Fruit fly (Drosophila melanogaster) whole organism, prepupa: ENCODE measurements around the gene RhoL.
A peak's percentile ranks its signal among the peaks of the same experiment; 100 is the strongest.

Source experiments
- CG10631 ChIP-seq: fragments of 200-800 bp; sonication (Bioruptor generic); optimal IDR thresholded peaks from 2 replicates; lab custom pipeline; 2016; ENCODE audit warnings: missing biosample characterization, missing genetic modification characterization
- CG11294 ChIP-seq: fragments of 200-800 bp; sonication (Bioruptor generic); IDR thresholded peaks from 2 replicates; pipeline ENCODE4 v1.3.6; 2022; ENCODE audit warnings: missing biosample characterization, missing genetic modification characterization
- CG11762 ChIP-seq: fragments of 200-800 bp; sonication (Bioruptor generic); optimal IDR thresholded peaks from 3 replicates; lab custom pipeline; 2016; ENCODE audit warnings: missing biosample characterization, missing genetic modification characterization; ENCODE audit not compliant: insufficient read depth
- CG15336 ChIP-seq: fragments of 200-800 bp; sonication (Bioruptor generic); IDR thresholded peaks from 2 replicates; pipeline ENCODE4 v1.3.6; 2022; ENCODE audit warnings: missing biosample characterization, missing genetic modification characterization
- CG1621 ChIP-seq: fragments of 200-800 bp; sonication (Bioruptor generic); optimal IDR thresholded peaks from 3 replicates; lab custom pipeline; 2018; ENCODE audit warnings: missing biosample characterization, mild to moderate bottlenecking, missing genetic modification characterization
- CG16779 ChIP-seq: fragments of 200-800 bp; sonication (Bioruptor generic); optimal IDR thresholded peaks from 3 replicates; lab custom pipeline; 2017; ENCODE audit warnings: missing biosample characterization, mild to moderate bottlenecking, missing genetic modification characterization
- CG3032 ChIP-seq: fragments of 200-800 bp; optimal IDR thresholded peaks from 2 replicates; lab custom pipeline; 2019; ENCODE audit warnings: missing biosample characterization, mild to moderate bottlenecking, missing genetic modification characterization, moderate library complexity
- CG32006 ChIP-seq: fragments of 200-800 bp; sonication (Bioruptor generic); optimal IDR thresholded peaks from 3 replicates; lab custom pipeline; 2017; ENCODE audit warnings: missing biosample characterization, mild to moderate bottlenecking, missing genetic modification characterization
- CG34406 ChIP-seq: fragments of 200-800 bp; sonication (Bioruptor generic); optimal IDR thresholded peaks from 3 replicates; lab custom pipeline; 2016; ENCODE audit warnings: missing biosample characterization, missing genetic modification characterization
- CG4318 ChIP-seq: fragments of 200-800 bp; sonication (Bioruptor generic); optimal IDR thresholded peaks from 3 replicates; lab custom pipeline; 2017; ENCODE audit warnings: missing biosample characterization, mild to moderate bottlenecking, missing genetic modification characterization
- CG6163 ChIP-seq: fragments of 200-800 bp; sonication (Bioruptor generic); IDR thresholded peaks from 3 replicates; pipeline ENCODE4 v1.3.6; 2022; ENCODE audit warnings: missing biosample characterization, missing genetic modification characterization
- CG6792 ChIP-seq: fragments of 200-800 bp; sonication (Bioruptor generic); optimal IDR thresholded peaks from 3 replicates; lab custom pipeline; 2016; ENCODE audit warnings: missing biosample characterization, missing genetic modification characterization
- CG6854 ChIP-seq: fragments of 200-800 bp; sonication (Bioruptor generic); optimal IDR thresholded peaks from 2 replicates; lab custom pipeline; 2017; ENCODE audit warnings: missing biosample characterization, mild to moderate bottlenecking, missing genetic modification characterization
- CG8119 ChIP-seq: fragments of 200-800 bp; sonication (Bioruptor generic); IDR thresholded peaks from 3 replicates; pipeline ENCODE4 v1.3.6; 2022; ENCODE audit warnings: missing biosample characterization, missing genetic modification characterization
- CG8319 ChIP-seq: fragments of 200-800 bp; sonication (Bioruptor generic); optimal IDR thresholded peaks from 3 replicates; lab custom pipeline; 2016; ENCODE audit warnings: missing biosample characterization, missing genetic modification characterization
- CG8632 ChIP-seq: fragments of 200-800 bp; sonication (Bioruptor generic); optimal IDR thresholded peaks from 3 replicates; lab custom pipeline; 2016; ENCODE audit warnings: missing biosample characterization, missing genetic modification characterization
- CG9139 ChIP-seq: fragments of 200-800 bp; sonication (Bioruptor generic); optimal IDR thresholded peaks from 3 replicates; lab custom pipeline; 2017; ENCODE audit warnings: missing biosample characterization, mild to moderate bottlenecking, missing genetic modification characterization
- Eip78C ChIP-seq: fragments of 200-800 bp; sonication (Bioruptor generic); peaks from one replicate; lab custom pipeline; 2016; ENCODE audit warnings: missing biosample characterization, missing genetic modification characterization
- Eip93F ChIP-seq: fragments of 200-800 bp; sonication (Bioruptor generic); optimal IDR thresholded peaks from 2 replicates; lab custom pipeline; 2016; ENCODE audit warnings: missing biosample characterization, mild to moderate bottlenecking, missing genetic modification characterization
- Met ChIP-seq: fragments of 200-800 bp; sonication (Bioruptor generic); optimal IDR thresholded peaks from 3 replicates; lab custom pipeline; 2016; ENCODE audit warnings: missing biosample characterization, missing genetic modification characterization
- Sox15 ChIP-seq: fragments of 200-800 bp; sonication (Bioruptor generic); optimal IDR thresholded peaks from 3 replicates; lab custom pipeline; 2016; ENCODE audit warnings: missing biosample characterization, missing genetic modification characterization
- achi ChIP-seq: fragments of 200-800 bp; sonication (Bioruptor generic); optimal IDR thresholded peaks from 3 replicates; lab custom pipeline; 2016; ENCODE audit warnings: missing biosample characterization, missing genetic modification characterization
- acj6 ChIP-seq: fragments of 200-800 bp; sonication (Bioruptor generic); optimal IDR thresholded peaks from 3 replicates; lab custom pipeline; 2016; ENCODE audit warnings: missing biosample characterization, missing genetic modification characterization
- dsx ChIP-seq: fragments of 200-800 bp; optimal IDR thresholded peaks from 3 replicates; lab custom pipeline; 2019; ENCODE audit warnings: missing biosample characterization, mild to moderate bottlenecking, missing genetic modification characterization, moderate library complexity; ENCODE audit not compliant: poor library complexity, severe bottlenecking
- eg ChIP-seq: fragments of 200-800 bp; sonication (Bioruptor generic); IDR thresholded peaks from 3 replicates; pipeline ENCODE4 v1.3.6; 2022; ENCODE audit warnings: missing biosample characterization, missing genetic modification characterization
- fd59A ChIP-seq: fragments of 200-800 bp; sonication (Bioruptor generic); optimal IDR thresholded peaks from 2 replicates; lab custom pipeline; 2017; ENCODE audit warnings: missing biosample characterization, mild to moderate bottlenecking, missing genetic modification characterization, missing genetic modification reagents
- fd85E ChIP-seq: fragments of 200-800 bp; sonication (Bioruptor generic); optimal IDR thresholded peaks from 3 replicates; lab custom pipeline; 2016; ENCODE audit warnings: missing biosample characterization, missing genetic modification characterization
- fkh ChIP-seq: fragments of 200-800 bp; sonication (Bioruptor generic); optimal IDR thresholded peaks from 3 replicates; lab custom pipeline; 2017; ENCODE audit warnings: missing biosample characterization, mild to moderate bottlenecking, missing genetic modification characterization, moderate library complexity
- lz ChIP-seq: fragments of 200-800 bp; sonication (Bioruptor generic); optimal IDR thresholded peaks from 3 replicates; lab custom pipeline; 2016; ENCODE audit warnings: missing biosample characterization, missing genetic modification characterization
- pdm3 ChIP-seq: fragments of 200-800 bp; sonication (Bioruptor generic); optimal IDR thresholded peaks from 3 replicates; lab custom pipeline; 2016; ENCODE audit warnings: missing biosample characterization, missing genetic modification characterization
- salr ChIP-seq, 2 experiments: fragments of 200-800 bp; sonication (Bioruptor generic); optimal IDR thresholded peaks; 3 replicates each; lab custom pipeline; 2016 to 2018; ENCODE audit warnings: missing biosample characterization in 2 of 2, missing genetic modification characterization in 2 of 2, mild to moderate bottlenecking in 1 of 2
- ss ChIP-seq, 2 experiments: fragments of 200-800 bp; sonication (Bioruptor generic); optimal IDR thresholded peaks; 2 replicates in 1 of 2; 3 replicates in 1 of 2; lab custom pipeline; 2017 to 2018; ENCODE audit warnings: mild to moderate bottlenecking in 2 of 2, missing biosample characterization in 2 of 2, missing genetic modification characterization in 2 of 2, moderate library complexity in 1 of 2
- svp ChIP-seq: fragments of 200-800 bp; sonication (Bioruptor generic); peaks from one replicate; lab custom pipeline; 2016; ENCODE audit warnings: missing biosample characterization, missing genetic modification characterization
- topi ChIP-seq: fragments of 200-800 bp; sonication (Bioruptor generic); optimal IDR thresholded peaks from 3 replicates; lab custom pipeline; 2016; ENCODE audit warnings: missing biosample characterization, missing genetic modification characterization
- vri ChIP-seq: fragments of 200-800 bp; sonication (Bioruptor generic); optimal IDR thresholded peaks from 3 replicates; lab custom pipeline; 2016; ENCODE audit warnings: missing biosample characterization, mild to moderate bottlenecking, missing genetic modification characterization

RhoL gene

DNA sequence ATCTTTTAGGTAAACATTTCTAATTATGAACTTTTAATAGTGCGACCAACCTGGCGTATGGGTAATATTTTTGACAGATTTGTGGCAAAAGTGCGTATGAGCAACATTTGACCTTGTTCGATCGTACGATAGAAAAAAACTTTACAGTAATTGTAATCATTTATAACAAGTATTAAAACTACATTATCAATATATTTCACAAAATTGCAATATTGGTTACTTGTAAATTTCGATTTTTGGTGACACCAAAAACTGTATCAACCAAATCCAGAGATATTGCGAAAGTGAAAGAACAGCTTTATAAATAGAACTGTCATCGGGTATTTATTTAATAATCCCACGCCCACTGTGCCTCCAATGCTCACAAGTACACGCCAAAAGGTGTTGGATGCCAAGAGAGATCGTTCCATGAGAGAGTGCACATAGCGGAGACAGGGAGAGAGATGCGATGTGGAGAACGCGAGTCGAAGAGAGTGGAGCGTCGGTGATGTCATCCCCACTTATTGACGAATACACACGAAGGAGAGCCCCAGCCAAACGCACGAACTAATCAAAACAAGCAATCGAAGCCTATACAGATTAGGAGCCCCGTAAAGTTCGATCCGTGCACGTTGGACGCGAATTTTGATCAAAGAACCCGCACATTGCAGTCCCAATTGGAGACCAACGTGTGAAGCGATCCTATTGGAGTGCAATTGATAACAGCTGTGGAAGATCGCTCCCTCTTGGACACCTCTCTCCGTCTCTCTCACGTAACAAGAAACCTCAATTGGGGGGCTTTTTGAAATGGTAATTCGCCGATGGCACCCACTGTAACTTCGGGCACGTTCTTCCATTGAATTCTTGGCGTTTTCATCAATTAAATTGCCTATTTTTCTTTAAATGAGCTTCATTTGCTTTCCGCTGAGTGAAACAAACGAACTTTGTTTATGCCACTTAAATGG, 31.1 kb upstream of the RhoL start (continued):
- TF ChIP-seq topi (peak; percentile 98), pdm3 (GFP tag; lab: Kevin White, UChicago) (peak; percentile 97), Eip93F (GFP tag; lab: Kevin White, UChicago) (peak; percentile 68), CG34406 (peak; percentile 96), Eip78C (GFP tag; lab: Kevin White, UChicago) (peak; percentile 100), eg (GFP tag; lab: Robert Waterston, UW) (peak; percentile 89), fd85E (GFP tag; lab: Kevin White, UChicago) (peak; percentile 83), dsx (GFP tag; lab: Kevin White, UChicago) (peak; percentile 84), CG3032 (tag; lab: Kevin White, UChicago) (peak; percentile 94), CG8319 (GFP tag; lab: Kevin White, UChicago) (peak; percentile 94), salr (GFP tag; optimal IDR thresholded peaks at IDR 0.05; lab: Kevin White, UChicago) (peak; percentile 90 to 99), CG8119 (GFP tag; lab: Robert Waterston, UW) (peak; percentile 95), CG9139 (GFP tag; lab: Kevin White, UChicago) (peak; percentile 93), CG6163 (GFP tag; lab: Robert Waterston, UW) (peak; percentile 80), CG1621 (tag; lab: Kevin White, UChicago) (peak; percentile 91)
- TF ChIP-seq, all 60 proteins: peak for 59

DNA sequence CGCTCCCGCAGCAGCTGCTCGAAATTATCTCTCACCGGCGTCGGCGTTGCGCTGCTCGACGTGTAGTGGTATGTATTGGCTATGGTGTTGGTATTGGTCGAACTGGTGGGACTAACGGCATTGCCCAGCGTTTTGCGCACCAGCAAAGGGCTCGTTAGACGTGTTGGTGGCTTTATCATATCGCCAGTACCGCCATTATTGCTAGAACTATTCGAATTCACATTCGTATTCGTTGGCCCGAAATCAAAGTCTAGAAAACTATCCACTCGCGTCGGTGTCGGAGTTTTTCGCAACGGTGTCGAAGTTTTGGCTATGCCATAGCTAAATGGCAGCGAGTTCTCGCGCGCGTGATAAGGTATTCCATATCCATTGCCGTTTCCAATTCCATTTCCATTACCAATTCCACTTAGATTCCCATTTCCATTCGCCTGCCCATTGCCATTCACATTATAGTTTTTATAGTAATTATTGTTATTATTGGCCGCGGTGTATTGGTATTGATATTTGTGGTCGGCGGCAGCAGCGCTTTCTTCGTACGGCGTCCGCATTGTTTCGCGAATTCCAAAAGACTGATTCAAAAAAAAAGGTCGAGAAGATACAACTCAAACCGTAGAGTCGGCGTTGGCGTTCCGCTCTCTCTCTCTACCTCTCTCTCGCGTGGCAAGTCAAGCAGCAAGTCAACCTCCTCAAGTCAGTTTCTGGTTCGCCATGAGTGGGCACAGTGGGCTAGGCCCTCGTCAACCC, 30.2 kb upstream of the RhoL start, which contains the start of gene by:
by (minus strand) TSS at position 575 of the 744 bp plus-strand sequence.
- TF ChIP-seq CG4318 (GFP tag; lab: Kevin White, UChicago) (no peak), CG11294 (GFP tag; lab: Robert Waterston, UW) (no peak)

DNA sequence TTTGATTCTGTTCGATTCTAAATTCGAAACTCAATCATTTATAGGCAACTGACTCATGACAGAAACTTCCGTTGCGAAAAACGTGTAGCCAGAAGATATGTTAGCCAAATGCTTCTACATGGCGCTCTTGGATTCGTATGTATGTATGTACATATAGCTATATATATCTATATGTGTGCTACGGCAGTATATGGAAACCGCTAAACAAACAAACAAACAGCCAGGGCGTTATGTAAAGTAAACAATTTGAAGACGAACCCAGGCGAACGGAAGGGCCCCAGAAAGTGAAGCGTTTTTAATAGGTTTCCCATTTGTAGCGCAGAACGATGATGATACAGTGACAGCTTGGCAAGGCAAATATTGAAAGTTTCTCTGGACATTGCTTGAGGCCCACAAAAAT, 27.5 kb upstream of the RhoL start:
- TF ChIP-seq fkh (GFP tag; lab: Kevin White, UChicago) = peak; percentile 74
- TF ChIP-seq CG9139 (GFP tag; lab: Kevin White, UChicago) = no peak

DNA sequence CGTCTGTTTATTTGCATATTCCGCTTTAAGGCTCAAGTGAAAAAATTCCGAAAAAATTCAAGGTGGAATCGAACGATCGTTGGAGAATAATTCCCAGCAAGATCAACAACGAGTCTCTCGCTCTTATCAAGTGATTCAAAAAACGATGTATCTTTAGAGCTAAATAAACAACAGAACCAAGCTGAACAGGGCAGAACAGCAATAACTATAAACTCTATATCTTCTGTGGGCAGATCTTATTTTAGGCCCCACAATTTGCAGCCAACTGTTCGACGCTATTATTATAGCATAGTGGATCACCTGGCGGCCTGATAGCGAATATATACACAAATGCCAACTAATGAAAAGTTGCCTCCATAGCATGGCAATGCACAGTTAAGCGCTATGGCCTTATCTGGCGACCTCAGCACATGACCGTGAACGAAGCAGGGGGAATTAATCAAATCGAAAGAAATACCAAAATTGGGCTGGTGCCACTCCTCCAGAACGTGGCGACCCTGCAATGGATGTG, 27.1 kb upstream of the RhoL start:
- TF ChIP-seq fkh (GFP tag; lab: Kevin White, UChicago) (peak; percentile 62), pdm3 (GFP tag; lab: Kevin White, UChicago) (no peak), svp (peak; percentile 50)

DNA sequence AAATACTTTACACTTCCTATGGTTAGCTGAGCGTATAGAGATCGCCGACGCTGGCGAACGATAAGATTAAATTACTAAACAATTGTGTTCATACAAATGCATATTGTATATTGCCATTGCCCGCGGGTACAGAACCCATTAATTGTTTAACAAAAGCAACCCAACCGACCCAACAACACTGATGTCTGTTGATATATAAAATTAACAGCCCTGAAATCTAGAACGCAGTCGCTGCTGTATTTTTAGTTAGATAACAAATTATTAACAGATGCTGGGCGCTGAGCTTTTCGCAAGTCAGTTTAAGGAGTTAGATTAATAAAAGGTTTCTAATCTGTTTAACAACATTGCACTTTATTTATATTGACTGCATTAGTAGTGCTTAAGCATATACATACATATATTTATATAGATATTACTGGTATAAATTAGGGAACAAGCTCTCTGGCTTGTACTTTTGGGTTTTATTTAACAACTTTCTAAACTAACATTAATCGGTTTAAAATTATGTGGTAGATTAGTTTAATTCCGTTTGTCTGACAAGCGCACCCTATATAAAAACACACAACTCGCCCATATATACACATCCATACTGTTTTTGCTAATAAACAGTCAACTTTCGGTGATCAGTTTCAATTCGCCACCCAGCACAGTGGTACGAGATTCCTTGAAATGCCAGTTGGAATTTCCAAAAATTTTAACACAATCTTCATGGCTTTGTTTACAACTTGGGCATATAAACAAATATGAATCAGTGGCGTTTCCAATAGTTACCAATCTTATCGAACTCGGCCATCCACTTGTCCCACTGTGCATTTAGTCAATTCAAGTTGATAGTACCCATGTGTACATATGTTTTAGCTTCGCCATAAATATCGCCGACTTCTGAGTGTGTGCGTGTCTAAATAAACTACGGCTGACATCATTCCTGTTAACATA, 25.8 kb upstream of the RhoL start:
- no peak for TF ChIP-seq Met (GFP tag; lab: Kevin White, UChicago)
- TF ChIP-seq acj6 = peak; percentile 89
- TF ChIP-seq topi = peak; percentile 91
- TF ChIP-seq CG11762 (GFP tag; lab: Kevin White, UChicago) = peak; percentile 88
- peak; percentile 94 for TF ChIP-seq svp
- TF ChIP-seq ss (GFP tag; optimal IDR thresholded peaks at IDR 0.05; lab: Kevin White, UChicago) = no peak
- TF ChIP-seq CG10631 (GFP tag; lab: Kevin White, UChicago) = no peak
- TF ChIP-seq CG15336 (GFP tag; lab: Robert Waterston, UW) = peak; percentile 88
- TF ChIP-seq fd85E (GFP tag; lab: Kevin White, UChicago) = peak; percentile 85
- TF ChIP-seq CG6163 (GFP tag; lab: Robert Waterston, UW) = peak; percentile 97
- TF ChIP-seq CG6854 (GFP tag; lab: Kevin White, UChicago) = peak; percentile 53
- peak; percentile 96 for TF ChIP-seq eg (GFP tag; lab: Robert Waterston, UW)
- TF ChIP-seq CG32006 (GFP tag; lab: Kevin White, UChicago) = no peak
- TF ChIP-seq CG9139 (GFP tag; lab: Kevin White, UChicago) = no peak
- TF ChIP-seq lz = peak; percentile 85
- peak; percentile 83 for TF ChIP-seq CG16779 (tag; lab: Kevin White, UChicago)
- TF ChIP-seq CG8632 (GFP tag; lab: Kevin White, UChicago) = no peak
- peak; percentile 88 for TF ChIP-seq vri (GFP tag; lab: Kevin White, UChicago)
- TF ChIP-seq CG6792 (GFP tag; lab: Kevin White, UChicago) = peak; percentile 84
- TF ChIP-seq achi (GFP tag; lab: Kevin White, UChicago) = no peak
- peak; percentile 90 for TF ChIP-seq fkh (GFP tag; lab: Kevin White, UChicago)
- peak; percentile 28 for TF ChIP-seq fd59A (GFP tag; lab: Kevin White, UChicago)
- TF ChIP-seq Sox15 (GFP tag; lab: Kevin White, UChicago) = peak; percentile 76
- TF ChIP-seq CG8119 (GFP tag; lab: Robert Waterston, UW) = peak; percentile 86
- no peak for TF ChIP-seq Eip93F (GFP tag; lab: Kevin White, UChicago)
